Worm (Caenorhabditis elegans) whole organism, midembryonic: Measurements from ENCODE around the gene pot-2.

ENCODE experiments used
- T22C8.4 ChIP-seq: fragments of 200-800 bp; sonication (Bioruptor generic); IDR thresholded peaks from 2 replicates; pipeline ENCODE4 v1.3.6; 2022; ENCODE audit warnings: missing genetic modification characterization, missing compliant biosample characterization
- cog-1 ChIP-seq: sonication (generic microtip); optimal IDR thresholded peaks from 2 replicates; lab custom pipeline; 2016; ENCODE audit warnings: missing genetic modification characterization, missing compliant biosample characterization
- flt-1 ChIP-seq: fragments of 200-800 bp; sonication (Bioruptor generic); IDR thresholded peaks from 2 replicates; pipeline ENCODE4 v1.3.6; 2022; ENCODE audit warnings: missing genetic modification characterization, missing compliant biosample characterization
- med-1 ChIP-seq: sonication (generic microtip); optimal IDR thresholded peaks from 2 replicates; lab custom pipeline; 2017; ENCODE audit warnings: missing genetic modification characterization, mild to moderate bottlenecking, missing compliant biosample characterization, antibody characterized with exemption, missing genetic modification reagents; ENCODE audit not compliant: insufficient read depth
- ref-1 ChIP-seq: fragments of 200-800 bp; sonication (Bioruptor generic); conservative IDR thresholded peaks from 2 replicates; pipeline ENCODE4 v1.3.6; 2022; ENCODE audit warnings: missing genetic modification reagents, missing genetic modification characterization, missing compliant biosample characterization
- tab-1 ChIP-seq: fragments of 200-800 bp; sonication (Bioruptor generic); IDR thresholded peaks from 2 replicates; pipeline ENCODE4 v1.3.6; 2022; ENCODE audit warnings: missing genetic modification characterization, missing compliant biosample characterization
- ztf-29 ChIP-seq: fragments of 200-800 bp; sonication (Bioruptor generic); IDR thresholded peaks from 2 replicates; pipeline ENCODE4 v1.3.6; 2022; ENCODE audit warnings: missing genetic modification reagents, missing genetic modification characterization, missing compliant biosample characterization

- TF ChIP-seq tab-1 (GFP tag; lab: Robert Waterston, UW) (no peak), ref-1 (GFP tag; lab: Robert Waterston, UW) (no peak), ztf-29 (GFP tag; lab: Robert Waterston, UW) (no peak), T22C8.4 (GFP tag; lab: Robert Waterston, UW) (no peak), cog-1 (tag; lab: Kevin White, UChicago) (no peak), med-1 (GFP tag; lab: Kevin White, UChicago) (no peak), flt-1 (GFP tag; lab: Robert Waterston, UW) (no peak)
These were observed 26.6 kb downstream of the pot-2 start, which contains the start of gene nlp-41 for ce11 chrII:14550613-14551012.
